Worm (Caenorhabditis elegans) whole organism, mixed stage, embryonic: Measurements from ENCODE around the gene mdt-19.

Experiments
- ceh-43 ChIP-seq: fragments of 200-800 bp; sonication (Bioruptor generic); optimal IDR thresholded peaks from 2 replicates; lab custom pipeline; 2018; ENCODE audit warnings: mild to moderate bottlenecking, missing genetic modification characterization, moderate library complexity, missing compliant biosample characterization
- elt-1 ChIP-seq: sonication (generic microtip); optimal IDR thresholded peaks from 2 replicates; lab custom pipeline; 2017; ENCODE audit warnings: missing genetic modification characterization, mild to moderate bottlenecking, missing compliant biosample characterization, antibody characterized with exemption, moderate library complexity, borderline replicate concordance; ENCODE audit not compliant: insufficient read depth
- elt-3 ChIP-seq: fragments of 150-350 bp; optimal IDR thresholded peaks from 2 replicates; lab custom pipeline; 2014; ENCODE audit warnings: missing biosample characterization, missing genetic modification characterization
- lin-13 ChIP-seq: fragments of 150-350 bp; optimal IDR thresholded peaks from 2 replicates; lab custom pipeline; 2014; ENCODE audit warnings: missing biosample characterization, missing genetic modification characterization
- lsy-2 ChIP-seq: fragments of 150-350 bp; optimal IDR thresholded peaks from 2 replicates; lab custom pipeline; 2014; ENCODE audit warnings: missing biosample characterization, missing genetic modification characterization
- mab-5 ChIP-seq: fragments of 150-350 bp; optimal IDR thresholded peaks from 2 replicates; lab custom pipeline; 2014; ENCODE audit warnings: missing biosample characterization, missing genetic modification characterization
- mep-1 ChIP-seq: fragments of 150-350 bp; optimal IDR thresholded peaks from 2 replicates; lab custom pipeline; 2017; ENCODE audit warnings: missing biosample characterization, missing genetic modification reagents, missing genetic modification characterization, inconsistent platforms
- nhr-12 ChIP-seq: fragments of 150-350 bp; optimal IDR thresholded peaks from 2 replicates; lab custom pipeline; 2014; ENCODE audit warnings: missing biosample characterization, missing genetic modification characterization
- nhr-237 ChIP-seq: fragments of 150-350 bp; optimal IDR thresholded peaks from 2 replicates; lab custom pipeline; 2014; ENCODE audit warnings: missing biosample characterization, missing genetic modification characterization
- nhr-28 ChIP-seq: fragments of 150-350 bp; optimal IDR thresholded peaks from 2 replicates; lab custom pipeline; 2014; ENCODE audit warnings: missing biosample characterization, missing genetic modification characterization
- pha-4 ChIP-seq: fragments of 150-350 bp; optimal IDR thresholded peaks from 2 replicates; lab custom pipeline; 2018; ENCODE audit warnings: missing biosample characterization, missing genetic modification reagents, missing genetic modification characterization
- snpc-4 ChIP-seq: fragments of 150-350 bp; optimal IDR thresholded peaks from 2 replicates; lab custom pipeline; 2014; ENCODE audit warnings: missing biosample characterization, missing genetic modification characterization
- unc-120 ChIP-seq: sonication (generic microtip); optimal IDR thresholded peaks from 2 replicates; lab custom pipeline; 2017; ENCODE audit warnings: missing genetic modification characterization, missing compliant biosample characterization; ENCODE audit not compliant: poor library complexity, severe bottlenecking
- unc-39 ChIP-seq: fragments of 150-350 bp; optimal IDR thresholded peaks from 2 replicates; lab custom pipeline; 2014; ENCODE audit warnings: missing biosample characterization, missing genetic modification characterization

ce11 chrIII:2549620-2550019 is 48.2 kb upstream of the mdt-19 start, which contains the start of gene feh-1:
- TF ChIP-seq elt-1 (tag; lab: Kevin White, UChicago) (no peak), elt-3 (no peak), nhr-28 (tag; lab: Kevin White, UChicago) (no peak), pha-4 (tag; lab: Kevin White, UChicago) (no peak), snpc-4 (no peak), lsy-2 (no peak), nhr-237 (tag; lab: Kevin White, UChicago) (no peak), unc-120 (tag; lab: Kevin White, UChicago) (no peak), ceh-43 (GFP tag; lab: Kevin White, UChicago) (no peak), nhr-12 (no peak), mab-5 (tag; lab: Kevin White, UChicago) (no peak), lin-13 (no peak), unc-39 (tag; lab: Kevin White, UChicago) (no peak), mep-1 (tag; lab: Kevin White, UChicago) (no peak)
